Fruit fly (Drosophila melanogaster) whole organism, adult: ENCODE results near the gene DhpD.

Experiments used
- CG14711 ChIP-seq: fragments of 200-800 bp; sonication (Bioruptor generic); optimal IDR thresholded peaks from 2 replicates; lab custom pipeline; 2018; ENCODE audit warnings: missing biosample characterization, mild to moderate bottlenecking, missing genetic modification characterization, moderate library complexity
- Crg-1 ChIP-seq: fragments of 200-800 bp; sonication (Bioruptor generic); optimal IDR thresholded peaks from 2 replicates; lab custom pipeline; 2016; ENCODE audit warnings: missing biosample characterization, missing genetic modification characterization
- Hr96 ChIP-seq: fragments of 200-800 bp; sonication (Bioruptor generic); optimal IDR thresholded peaks from 2 replicates; lab custom pipeline; 2016; ENCODE audit warnings: missing biosample characterization, missing genetic modification characterization
- cnc ChIP-seq, 2 experiments: fragments of >200 bp; optimal IDR thresholded peaks; 2 replicates each; lab custom pipeline; 2017
- kay ChIP-seq: fragments of 200-800 bp; sonication (Bioruptor generic); peaks from one replicate; lab custom pipeline; 2016; ENCODE audit warnings: missing biosample characterization, missing genetic modification characterization, borderline replicate concordance

DNA sequence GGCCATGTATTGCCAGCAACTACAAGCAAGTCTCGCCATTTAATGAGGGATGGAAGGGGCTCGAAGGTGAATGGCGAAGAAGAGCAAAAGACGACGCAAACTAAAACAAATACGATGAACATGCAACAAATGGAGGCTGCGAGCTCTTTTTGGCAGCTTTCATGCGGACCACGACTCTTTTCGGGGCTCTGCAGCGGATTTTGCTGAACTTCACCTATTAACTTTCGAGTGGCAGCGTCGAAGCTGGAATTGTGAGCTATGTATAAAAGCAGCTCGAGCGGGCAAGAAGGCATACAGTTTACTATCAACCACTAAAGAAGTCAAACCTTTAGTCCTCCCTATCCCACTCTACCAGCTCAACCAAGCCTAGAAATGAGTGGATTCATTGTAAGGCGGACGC, 25.4 kb upstream of the DhpD start, which contains the start of gene TwdlV:
- TF ChIP-seq cnc (optimal IDR thresholded peaks at IDR 0.05; lab: Kevin White, UChicago) (no peak), CG14711 (tag; lab: Kevin White, UChicago) (no peak), Hr96 (no peak), Crg-1 (no peak), kay (GFP tag; lab: Kevin White, UChicago) (no peak)
